Worm (Caenorhabditis elegans) whole organism, late embryonic: ENCODE data around the gene H20E11.3.

Experiments used
- ama-1 ChIP-seq: fragments of 150-350 bp; optimal IDR thresholded peaks from 2 replicates; lab custom pipeline; 2014
- ceh-6 ChIP-seq: fragments of 200-800 bp; sonication (Bioruptor generic); optimal IDR thresholded peaks from 2 replicates; lab custom pipeline; 2018; ENCODE audit warnings: mild to moderate bottlenecking, missing genetic modification characterization, missing compliant biosample characterization
- che-1 ChIP-seq: sonication (generic microtip); optimal IDR thresholded peaks from 2 replicates; lab custom pipeline; 2016; ENCODE audit warnings: mild to moderate bottlenecking, missing genetic modification characterization, missing compliant biosample characterization
- dmd-4 ChIP-seq: sonication (generic microtip); optimal IDR thresholded peaks from 2 replicates; lab custom pipeline; 2016; ENCODE audit warnings: borderline replicate concordance, missing genetic modification characterization, missing compliant biosample characterization
- gmeb-2 ChIP-seq: sonication (generic microtip); optimal IDR thresholded peaks from 2 replicates; lab custom pipeline; 2016; ENCODE audit warnings: missing genetic modification characterization, inconsistent platforms, missing compliant biosample characterization
- hlh-13 ChIP-seq: fragments of 200-800 bp; sonication (Bioruptor generic); optimal IDR thresholded peaks from 2 replicates; lab custom pipeline; 2018; ENCODE audit warnings: mild to moderate bottlenecking, missing genetic modification characterization, missing compliant biosample characterization
- madf-2 ChIP-seq: sonication (generic microtip); optimal IDR thresholded peaks from 2 replicates; lab custom pipeline; 2017; ENCODE audit warnings: missing genetic modification characterization, missing compliant biosample characterization
- rnt-1 ChIP-seq: sonication (generic microtip); optimal IDR thresholded peaks from 2 replicates; lab custom pipeline; 2016; ENCODE audit warnings: missing genetic modification characterization, missing compliant biosample characterization
- unc-3 ChIP-seq, 2 experiments: fragments of 200-800 bp in 1 of 2; sonication (Bioruptor generic) in 1 of 2; sonication (generic microtip) in 1 of 2; conservative IDR thresholded peaks in 1 of 2; optimal IDR thresholded peaks in 1 of 2; 2 replicates each; pipeline versions ENCODE4 v1.3.6 to Lab custom; 2016 to 2022; ENCODE audit warnings: missing compliant biosample characterization in 2 of 2, missing genetic modification characterization in 2 of 2, missing genetic modification reagents in 1 of 2

DNA sequence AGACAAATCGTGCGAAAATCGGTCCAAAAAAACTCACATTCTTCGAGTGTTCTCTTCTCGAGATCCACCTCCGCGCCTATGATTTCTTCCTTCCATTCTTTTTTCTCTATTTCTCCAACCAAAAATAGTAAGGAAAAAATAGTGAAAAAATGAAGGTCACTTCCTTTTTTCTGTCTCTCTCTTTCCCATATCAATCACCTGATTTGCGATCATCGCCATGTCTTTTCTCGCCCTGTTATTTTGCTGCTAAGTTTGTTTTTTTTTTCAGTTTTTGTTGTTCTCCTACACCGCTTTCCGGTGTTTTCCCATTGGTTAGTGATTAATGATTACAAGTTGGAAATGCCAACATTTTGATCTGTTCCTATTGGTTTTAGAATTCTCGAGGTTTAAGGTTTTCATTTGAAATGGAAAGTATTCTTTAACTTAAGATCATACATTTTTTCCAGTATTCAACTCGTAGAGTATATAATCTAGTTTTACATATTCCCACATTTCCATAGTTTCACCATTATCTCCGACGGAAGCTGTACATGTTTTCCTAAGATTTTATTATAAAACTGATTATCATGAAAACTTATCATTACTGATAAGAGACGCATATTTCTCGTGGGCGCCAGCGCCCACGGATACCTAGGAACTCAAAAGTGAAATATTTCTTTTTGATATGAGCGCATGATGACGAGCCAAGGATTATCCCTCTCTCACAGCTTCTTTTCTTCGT, 17.1 kb downstream of the H20E11.3 start:
- TF ChIP-seq rnt-1 (tag; lab: Kevin White, UChicago), result no peak
- no peak for TF ChIP-seq gmeb-2
- TF ChIP-seq hlh-13 (GFP tag; lab: Kevin White, UChicago), result no peak
- TF ChIP-seq che-1 (tag; lab: Kevin White, UChicago), result no peak
- TF ChIP-seq ama-1 (lab: Kevin White, UChicago), result no peak
- no peak for TF ChIP-seq ceh-6 (GFP tag; lab: Kevin White, UChicago)
- TF ChIP-seq dmd-4 (tag; lab: Kevin White, UChicago), result no peak
- no peak for TF ChIP-seq unc-3 (GFP tag; conservative IDR thresholded peaks at IDR 0.05; lab: Robert Waterston, UW)
- no peak for TF ChIP-seq unc-3 (tag; optimal IDR thresholded peaks at IDR 0.05; lab: Kevin White, UChicago)
- TF ChIP-seq madf-2 (tag; lab: Kevin White, UChicago), result no peak
